Fruit fly (Drosophila melanogaster) whole organism, embryonic: Measurements from ENCODE around the gene Tctp.
A peak's percentile ranks its signal among the peaks of the same experiment; 100 is the strongest.

Experiments used
- Antp ChIP-seq: fragments of 200-800 bp; sonication (Bioruptor generic); optimal IDR thresholded peaks from 3 replicates; lab custom pipeline; 2016; ENCODE audit warnings: missing biosample characterization, missing genetic modification characterization
- BtbVII ChIP-seq: fragments of 200-800 bp; sonication (Bioruptor generic); optimal IDR thresholded peaks from 3 replicates; lab custom pipeline; 2017; ENCODE audit warnings: missing biosample characterization, mild to moderate bottlenecking, missing genetic modification characterization
- C15 ChIP-seq: fragments of 200-800 bp; sonication (Bioruptor generic); IDR thresholded peaks from 3 replicates; pipeline ENCODE4 v1.3.6; 2022; ENCODE audit warnings: missing biosample characterization, missing genetic modification characterization
- CG1024 ChIP-seq: fragments of 200-800 bp; sonication (Bioruptor generic); IDR thresholded peaks from 2 replicates; pipeline ENCODE4 v1.3.6; 2022; ENCODE audit warnings: missing biosample characterization, missing genetic modification characterization
- CG10431 ChIP-seq: fragments of 200-800 bp; sonication (Bioruptor generic); optimal IDR thresholded peaks from 3 replicates; lab custom pipeline; 2018; ENCODE audit warnings: missing biosample characterization, mild to moderate bottlenecking, missing genetic modification characterization
- CG11504 ChIP-seq: fragments of 200-800 bp; sonication (Bioruptor generic); optimal IDR thresholded peaks from 3 replicates; lab custom pipeline; 2019; ENCODE audit warnings: missing biosample characterization, mild to moderate bottlenecking, missing genetic modification characterization, moderate library complexity
- CG14667 ChIP-seq: fragments of 200-800 bp; sonication (Bioruptor generic); IDR thresholded peaks from 2 replicates; pipeline ENCODE4 v1.3.6; 2022; ENCODE audit warnings: missing biosample characterization, missing genetic modification characterization
- CG17328 ChIP-seq: fragments of 200-800 bp; sonication (Bioruptor generic); IDR thresholded peaks from 2 replicates; pipeline ENCODE4 v1.3.6; 2022; ENCODE audit warnings: missing biosample characterization, missing genetic modification characterization
- CG17912 ChIP-seq: fragments of 200-800 bp; sonication (Bioruptor generic); optimal IDR thresholded peaks from 2 replicates; lab custom pipeline; 2018; ENCODE audit warnings: missing biosample characterization, mild to moderate bottlenecking, missing genetic modification characterization
- CG18599 ChIP-seq: fragments of 200-800 bp; sonication (Bioruptor generic); optimal IDR thresholded peaks from 3 replicates; lab custom pipeline; 2017; ENCODE audit warnings: missing biosample characterization, missing genetic modification characterization, mild to moderate bottlenecking, moderate library complexity, missing genetic modification reagents
- CG3065 ChIP-seq: fragments of 200-800 bp; sonication (Bioruptor generic); optimal IDR thresholded peaks from 2 replicates; lab custom pipeline; 2016; ENCODE audit warnings: missing biosample characterization, missing genetic modification characterization
- CG3847 ChIP-seq: fragments of 200-800 bp; sonication (Bioruptor generic); IDR thresholded peaks from 2 replicates; pipeline ENCODE4 v1.3.6; 2022; ENCODE audit warnings: missing biosample characterization, missing genetic modification characterization
- CG7928 ChIP-seq: fragments of 200-800 bp; sonication (Bioruptor generic); optimal IDR thresholded peaks from 2 replicates; lab custom pipeline; 2017; ENCODE audit warnings: missing biosample characterization, mild to moderate bottlenecking, missing genetic modification characterization
- CG8281 ChIP-seq: fragments of 200-800 bp; sonication (Bioruptor generic); optimal IDR thresholded peaks from 2 replicates; lab custom pipeline; 2018; ENCODE audit warnings: missing biosample characterization, mild to moderate bottlenecking, missing genetic modification characterization, moderate library complexity
- CG8765 ChIP-seq: fragments of 200-800 bp; sonication (Bioruptor generic); IDR thresholded peaks from 2 replicates; pipeline ENCODE4 v1.3.6; 2022; ENCODE audit warnings: missing biosample characterization, missing genetic modification characterization
- CG9609 ChIP-seq: fragments of 200-800 bp; sonication (Bioruptor generic); optimal IDR thresholded peaks from 3 replicates; lab custom pipeline; 2016; ENCODE audit warnings: missing biosample characterization, missing genetic modification characterization
- Dad ChIP-seq: fragments of 200-800 bp; sonication (Bioruptor generic); optimal IDR thresholded peaks from 3 replicates; lab custom pipeline; 2016; ENCODE audit warnings: missing biosample characterization, missing genetic modification characterization
- Ets65A ChIP-seq: fragments of 200-800 bp; sonication (Bioruptor generic); peaks from one replicate; lab custom pipeline; 2016; ENCODE audit warnings: missing biosample characterization, missing genetic modification characterization
- Ets97D ChIP-seq: fragments of 200-800 bp; sonication (Bioruptor generic); optimal IDR thresholded peaks from 3 replicates; lab custom pipeline; 2016; ENCODE audit warnings: missing biosample characterization, missing genetic modification characterization
- Fer1 ChIP-seq: fragments of 200-800 bp; sonication (Bioruptor generic); optimal IDR thresholded peaks from 2 replicates; lab custom pipeline; 2017; ENCODE audit warnings: missing biosample characterization, mild to moderate bottlenecking, missing genetic modification characterization
- GATAe ChIP-seq: fragments of 200-800 bp; sonication (Bioruptor generic); conservative IDR thresholded peaks from 2 replicates; pipeline ENCODE4 v1.3.6; 2022; ENCODE audit warnings: missing biosample characterization, missing genetic modification characterization
- Hmr ChIP-seq: fragments of 200-800 bp; sonication (Bioruptor generic); optimal IDR thresholded peaks from 3 replicates; lab custom pipeline; 2017; ENCODE audit warnings: mild to moderate bottlenecking, missing biosample characterization, missing genetic modification reagents, missing genetic modification characterization
- Med ChIP-seq: fragments of 200-800 bp; sonication (Bioruptor generic); peaks from one replicate; lab custom pipeline; 2016; ENCODE audit warnings: missing biosample characterization, missing genetic modification characterization, mild to moderate bottlenecking, inconsistent platforms, moderate library complexity
- NC2α ChIP-seq: fragments of 200-800 bp; sonication (Bioruptor generic); optimal IDR thresholded peaks from 2 replicates; lab custom pipeline; 2016; ENCODE audit warnings: missing biosample characterization, missing genetic modification characterization
- Sry-δ ChIP-seq: fragments of 200-800 bp; sonication (Bioruptor generic); optimal IDR thresholded peaks from 2 replicates; lab custom pipeline; 2016; ENCODE audit warnings: missing biosample characterization, missing genetic modification characterization
- bowl ChIP-seq: fragments of 200-800 bp; sonication (Bioruptor generic); IDR thresholded peaks from 2 replicates; pipeline ENCODE4 v1.3.6; 2022; ENCODE audit warnings: missing biosample characterization, missing genetic modification characterization
- cad ChIP-seq: fragments of >200 bp; optimal IDR thresholded peaks from 2 replicates; lab custom pipeline; 2017; ENCODE audit warnings: missing biosample characterization, missing genetic modification characterization
- cas ChIP-seq: fragments of 200-800 bp; sonication (Bioruptor generic); IDR thresholded peaks from 2 replicates; pipeline ENCODE4 v1.3.6; 2022; ENCODE audit warnings: missing biosample characterization, missing genetic modification characterization
- cg ChIP-seq: fragments of 200-800 bp; sonication (Bioruptor generic); optimal IDR thresholded peaks from 3 replicates; lab custom pipeline; 2019; ENCODE audit warnings: missing biosample characterization, mild to moderate bottlenecking, missing genetic modification characterization, moderate library complexity
- dimm ChIP-seq: fragments of 200-800 bp; sonication (Bioruptor generic); IDR thresholded peaks from 2 replicates; pipeline ENCODE4 v1.3.6; 2022; ENCODE audit warnings: missing biosample characterization, missing genetic modification characterization
- ems ChIP-seq: fragments of 200-800 bp; sonication (Bioruptor generic); optimal IDR thresholded peaks from 3 replicates; lab custom pipeline; 2016; ENCODE audit warnings: missing biosample characterization, missing genetic modification characterization
- gce ChIP-seq: fragments of 200-800 bp; sonication (Bioruptor generic); IDR thresholded peaks from 3 replicates; pipeline ENCODE4 v1.3.6; 2022; ENCODE audit warnings: missing biosample characterization, missing genetic modification characterization
- gro ChIP-seq: fragments of 200-800 bp; sonication (Bioruptor generic); optimal IDR thresholded peaks from 2 replicates; lab custom pipeline; 2016; ENCODE audit warnings: missing biosample characterization, missing genetic modification characterization
- h ChIP-seq: fragments of >200 bp; optimal IDR thresholded peaks from 2 replicates; lab custom pipeline; 2017
- ind ChIP-seq: fragments of 200-800 bp; sonication (Bioruptor generic); optimal IDR thresholded peaks from 3 replicates; lab custom pipeline; 2016; ENCODE audit warnings: missing biosample characterization, missing genetic modification characterization
- inv ChIP-seq: fragments of 200-800 bp; sonication (Bioruptor generic); IDR thresholded peaks from 2 replicates; pipeline ENCODE4 v1.3.6; 2022; ENCODE audit warnings: missing biosample characterization, missing genetic modification characterization; ENCODE audit not compliant: partially characterized antibody
- jing ChIP-seq: fragments of 200-800 bp; sonication (Bioruptor generic); optimal IDR thresholded peaks from 2 replicates; lab custom pipeline; 2018; ENCODE audit warnings: missing biosample characterization, mild to moderate bottlenecking, missing genetic modification characterization
- lov ChIP-seq, 2 experiments: fragments of 200-800 bp in 1 of 2; fragments of >200 bp in 1 of 2; sonication (Bioruptor generic) in 1 of 2; IDR thresholded peaks in 1 of 2; optimal IDR thresholded peaks in 1 of 2; 2 replicates in 1 of 2; 3 replicates in 1 of 2; pipeline versions ENCODE4 v1.3.6 to Lab custom; 2017 to 2022; ENCODE audit warnings: missing biosample characterization in 1 of 2, missing genetic modification characterization in 1 of 2
- nmo ChIP-seq: fragments of 200-800 bp; sonication (Bioruptor generic); optimal IDR thresholded peaks from 2 replicates; lab custom pipeline; 2018; ENCODE audit warnings: missing biosample characterization, mild to moderate bottlenecking, missing genetic modification characterization, moderate library complexity
- oc ChIP-seq: fragments of 200-800 bp; sonication (Bioruptor generic); optimal IDR thresholded peaks from 2 replicates; lab custom pipeline; 2018; ENCODE audit warnings: missing biosample characterization, mild to moderate bottlenecking, missing genetic modification characterization, moderate library complexity
- pb ChIP-seq: fragments of 200-800 bp; sonication (Bioruptor generic); optimal IDR thresholded peaks from 3 replicates; lab custom pipeline; 2016; ENCODE audit warnings: missing biosample characterization, missing genetic modification characterization
- phol ChIP-seq: fragments of 200-800 bp; sonication (Bioruptor generic); optimal IDR thresholded peaks from 3 replicates; lab custom pipeline; 2018; ENCODE audit warnings: missing biosample characterization, mild to moderate bottlenecking, missing genetic modification characterization, moderate library complexity
- pita ChIP-seq: fragments of 200-800 bp; sonication (Bioruptor generic); optimal IDR thresholded peaks from 2 replicates; lab custom pipeline; 2017; ENCODE audit warnings: missing biosample characterization, mild to moderate bottlenecking, missing genetic modification characterization
- ranshi ChIP-seq: fragments of 200-800 bp; sonication (Bioruptor generic); IDR thresholded peaks from 2 replicates; pipeline ENCODE4 v1.3.6; 2022; ENCODE audit warnings: missing biosample characterization, missing genetic modification characterization
- rib ChIP-seq: fragments of 200-800 bp; sonication (Bioruptor generic); IDR thresholded peaks from 2 replicates; pipeline ENCODE4 v1.3.6; 2022; ENCODE audit warnings: missing biosample characterization, missing genetic modification characterization
- sens ChIP-seq: fragments of 200-800 bp; sonication (Bioruptor generic); peaks from one replicate; lab custom pipeline; 2016; ENCODE audit warnings: missing biosample characterization, missing genetic modification characterization
- stc ChIP-seq: fragments of 200-800 bp; sonication (Bioruptor generic); IDR thresholded peaks from 2 replicates; pipeline ENCODE4 v1.3.6; 2022; ENCODE audit warnings: missing biosample characterization, missing genetic modification characterization
- stwl ChIP-seq: fragments of 200-800 bp; sonication (Bioruptor generic); optimal IDR thresholded peaks from 3 replicates; lab custom pipeline; 2018; ENCODE audit warnings: missing biosample characterization, mild to moderate bottlenecking, missing genetic modification characterization, moderate library complexity
- wdn ChIP-seq: fragments of 200-800 bp; sonication (Bioruptor generic); IDR thresholded peaks from 2 replicates; pipeline ENCODE4 v1.3.6; 2022; ENCODE audit warnings: missing biosample characterization, missing genetic modification characterization
- yki ChIP-seq: fragments of >200 bp; optimal IDR thresholded peaks from 3 replicates; lab custom pipeline; 2018
- zen2 ChIP-seq: fragments of 200-800 bp; sonication (Bioruptor generic); IDR thresholded peaks from 3 replicates; pipeline ENCODE4 v1.3.6; 2022; ENCODE audit warnings: missing biosample characterization, missing genetic modification characterization; ENCODE audit not compliant: partially characterized antibody
- zfh1 ChIP-seq: fragments of 200-800 bp; sonication (Bioruptor generic); IDR thresholded peaks from 3 replicates; pipeline ENCODE4 v1.3.6; 2022; ENCODE audit warnings: missing biosample characterization, missing genetic modification characterization

Gene Tctp

DNA sequence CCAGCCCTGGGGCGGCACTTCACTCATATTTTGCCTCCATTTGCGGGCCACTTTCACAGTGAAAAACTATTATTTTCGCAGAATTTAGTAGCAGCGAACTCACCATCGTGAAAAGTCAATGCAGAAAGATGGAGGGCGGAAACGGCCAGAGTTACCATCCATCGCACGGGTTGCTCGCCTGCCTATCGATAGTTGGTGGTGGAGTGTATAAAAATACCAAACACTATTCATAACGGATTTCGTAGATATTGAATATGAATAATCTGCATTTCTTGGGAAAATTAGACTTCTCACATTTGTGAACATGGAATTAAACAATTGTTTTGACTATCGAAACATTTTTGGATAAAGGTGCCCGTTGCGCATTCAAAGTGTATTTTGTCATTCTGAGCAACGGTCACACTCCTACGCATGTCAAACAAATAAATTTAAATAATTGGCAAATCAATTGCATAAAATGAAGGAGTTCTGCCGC is 6.1 kb downstream of the Tctp start, which contains the start of the genes RpS25 and CG4820 (continued):
- no peak for TF ChIP-seq cad (GFP tag; lab: Kevin White, UChicago)
- peak; percentile 92 for TF ChIP-seq Sry-δ (GFP tag; lab: Kevin White, UChicago)
- TF ChIP-seq oc (tag; lab: Kevin White, UChicago), result peak; percentile 63
- peak; percentile 87 for TF ChIP-seq CG10431 (GFP tag; lab: Kevin White, UChicago)
- TF ChIP-seq Dad (GFP tag; lab: Kevin White, UChicago), result peak; percentile 93
- TF ChIP-seq CG14667 (GFP tag; lab: Robert Waterston, UW), result peak; percentile 65; the same call in 1 of the 2 replicates
- peak; percentile 67 for TF ChIP-seq rib (GFP tag; lab: Robert Waterston, UW)
- peak; percentile 78 for TF ChIP-seq CG7928
- TF ChIP-seq bowl (GFP tag; lab: Robert Waterston, UW), result peak; percentile 71
- peak; percentile 89 for TF ChIP-seq CG9609
- TF ChIP-seq stwl (tag; lab: Kevin White, UChicago), result peak; percentile 88
- TF ChIP-seq gce (GFP tag; lab: Robert Waterston, UW), result peak; percentile 86; the same call in 2 of the 3 replicates
- peak; percentile 87 for TF ChIP-seq CG17328 (GFP tag; lab: Robert Waterston, UW)
- peak; percentile 100 for TF ChIP-seq Ets97D (GFP tag; lab: Kevin White, UChicago)
- TF ChIP-seq ems (GFP tag; lab: Kevin White, UChicago), result peak; percentile 79
- TF ChIP-seq stc, result peak; percentile 79
- TF ChIP-seq Hmr (GFP tag; lab: Kevin White, UChicago), result peak; percentile 97
- peak; percentile 72 for TF ChIP-seq ind (GFP tag; lab: Kevin White, UChicago)
- peak; percentile 93 for TF ChIP-seq pb (GFP tag; lab: Kevin White, UChicago)
- peak; percentile 78 for TF ChIP-seq ranshi (GFP tag; lab: Robert Waterston, UW)
- peak; percentile 78 for TF ChIP-seq jing (GFP tag; lab: Kevin White, UChicago)
- peak; percentile 70 for TF ChIP-seq GATAe (GFP tag; lab: Robert Waterston, UW)
- no peak for TF ChIP-seq lov (optimal IDR thresholded peaks at IDR 0.05; lab: Kevin White, UChicago)
- TF ChIP-seq lov (GFP tag; IDR thresholded peaks at IDR 0.05; lab: Robert Waterston, UW), result peak; percentile 89
- peak; percentile 84 for TF ChIP-seq CG11504 (tag; lab: Kevin White, UChicago)
- TF ChIP-seq dimm (GFP tag; lab: Robert Waterston, UW), result peak; percentile 54
- peak; percentile 78 for TF ChIP-seq inv
- TF ChIP-seq CG1024 (GFP tag; lab: Robert Waterston, UW), result peak; percentile 74
- peak; percentile 67; the same call in 2 of the 3 replicates for TF ChIP-seq zen2 (GFP tag; lab: Robert Waterston, UW)
- no peak for TF ChIP-seq CG8765 (GFP tag; lab: Robert Waterston, UW)
- peak; percentile 57; the same call in 1 of the 3 replicates for TF ChIP-seq C15 (GFP tag; lab: Robert Waterston, UW)
- peak; percentile 76 for TF ChIP-seq Antp (GFP tag; lab: Kevin White, UChicago)
- peak; percentile 96 for TF ChIP-seq Fer1
- peak; percentile 93 for TF ChIP-seq nmo
- peak; percentile 90 for TF ChIP-seq CG18599 (GFP tag; lab: Kevin White, UChicago)
- peak; percentile 95 for TF ChIP-seq CG17912 (GFP tag; lab: Kevin White, UChicago)
- TF ChIP-seq CG3847 (GFP tag; lab: Robert Waterston, UW), result peak; percentile 95
- peak; percentile 69 for TF ChIP-seq cas (GFP tag; lab: Robert Waterston, UW)
- peak; percentile 87 for TF ChIP-seq zfh1 (GFP tag; lab: Robert Waterston, UW)
- TF ChIP-seq NC2α (GFP tag; lab: Kevin White, UChicago), result peak; percentile 84
- TF ChIP-seq h (lab: Kevin White, UChicago), result no peak
- peak; percentile 94 for TF ChIP-seq gro
- peak; percentile 99 for TF ChIP-seq Ets65A
- TF ChIP-seq wdn (GFP tag; lab: Robert Waterston, UW), result peak; percentile 77
- TF ChIP-seq phol, result peak; percentile 100
- no peak for TF ChIP-seq cg (GFP tag; lab: Kevin White, UChicago)
- peak; percentile 92 for TF ChIP-seq BtbVII
- TF ChIP-seq yki (lab: Kevin White, UChicago), result no peak
- peak; percentile 99 for TF ChIP-seq Med (GFP tag; lab: Kevin White, UChicago)
- peak; percentile 74 for TF ChIP-seq CG3065 (GFP tag; lab: Kevin White, UChicago)
- peak; percentile 72 for TF ChIP-seq CG8281
- no peak for TF ChIP-seq pita
- peak; percentile 98 for TF ChIP-seq sens (GFP tag; lab: Kevin White, UChicago)
